Fruit fly (Drosophila melanogaster) S2 (cell line): ENCODE data around the gene CG14323.

ENCODE experiments used
- CG8478 ChIP-seq: fragments of >200 bp; optimal IDR thresholded peaks from 2 replicates; lab custom pipeline; 2018
- CTCF ChIP-seq, 2 experiments: fragments of >200 bp; optimal IDR thresholded peaks; 2 replicates each; lab custom pipeline; 2018

- TF ChIP-seq CTCF (optimal IDR thresholded peaks at IDR 0.05; lab: Kevin White, UChicago) (no peak), CG8478 (no peak)
Observed at dm6 chr3R:17667279-17667678, 45.4 kb upstream of the CG14323 start, which contains the start of gene CG45045.
